Worm (Caenorhabditis elegans): ENCODE measurements around the gene W08G11.3.
A peak's percentile ranks its signal among the peaks of the same experiment; 100 is the strongest.

The W08G11.3 gene

DNA sequence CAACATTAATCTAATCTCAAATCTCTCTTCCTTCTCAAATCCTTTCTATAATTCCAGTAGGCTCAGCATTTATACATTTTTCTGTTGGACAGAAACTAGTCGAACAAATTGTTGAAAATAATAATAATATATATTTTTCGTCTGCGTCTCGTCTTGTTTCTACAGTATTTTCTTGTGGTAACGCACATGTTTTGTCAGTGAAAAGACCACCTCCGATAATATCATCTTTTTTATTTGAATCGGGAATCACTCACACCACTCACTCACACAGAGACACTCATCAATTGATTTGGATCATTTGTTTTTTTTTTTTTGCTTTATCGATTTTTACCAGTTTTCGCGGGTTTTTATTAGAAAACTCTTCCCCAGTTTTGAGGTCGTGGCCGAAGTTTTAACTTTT is 12.8 kb upstream of the W08G11.3 start:
- no peak for TF ChIP-seq pag-3 (tag; optimal IDR thresholded peaks at IDR 0.05; ENCODE audit: borderline replicate concordance)

DNA sequence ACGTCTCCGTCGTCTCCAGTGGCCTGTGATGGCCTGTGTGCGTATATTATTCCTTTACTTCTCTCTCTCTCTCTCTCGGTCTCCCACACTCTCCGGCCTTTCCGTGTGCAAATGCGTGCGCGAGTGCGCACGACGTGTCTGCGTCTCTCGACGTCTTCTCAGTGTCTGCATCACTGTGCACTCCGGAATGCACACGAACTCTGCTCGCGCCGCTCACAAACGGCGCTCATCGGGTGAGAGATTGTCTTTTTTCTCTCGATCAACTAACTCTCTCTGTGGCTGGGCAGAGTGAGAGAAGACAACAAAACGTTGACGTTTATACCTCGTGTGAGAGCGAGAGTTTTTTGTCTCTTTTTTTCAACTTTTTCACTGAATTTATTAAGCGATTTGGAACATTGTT is 11.5 kb upstream of the W08G11.3 start:
- TF ChIP-seq eyg-1 (tag; optimal IDR thresholded peaks at IDR 0.05), result peak; percentile 62
- TF ChIP-seq che-1 (tag; optimal IDR thresholded peaks at IDR 0.05), result no peak
- TF ChIP-seq pha-2 (tag; optimal IDR thresholded peaks at IDR 0.05), result peak; percentile 50
- peak; percentile 41 for TF ChIP-seq lim-6 (tag; optimal IDR thresholded peaks at IDR 0.05)
- no peak for TF ChIP-seq ceh-9 (tag; optimal IDR thresholded peaks at IDR 0.05)
- no peak for TF ChIP-seq ceh-6 (GFP tag; optimal IDR thresholded peaks at IDR 0.05)
- peak; percentile 65 for TF ChIP-seq ceh-34 (tag; optimal IDR thresholded peaks at IDR 0.05)
- TF ChIP-seq pqm-1 (tag; optimal IDR thresholded peaks at IDR 0.05), result peak; percentile 68
- TF ChIP-seq gmeb-2 (tag; optimal IDR thresholded peaks at IDR 0.05), result no peak
- peak; percentile 30 for TF ChIP-seq ama-1 (optimal IDR thresholded peaks at IDR 0.05)
- no peak for TF ChIP-seq fkh-10 (GFP tag; optimal IDR thresholded peaks at IDR 0.05)
- peak; percentile 96 for TF ChIP-seq pros-1 (tag; optimal IDR thresholded peaks at IDR 0.05)
- peak; percentile 53 for TF ChIP-seq ztf-16 (tag; optimal IDR thresholded peaks at IDR 0.05)
- TF ChIP-seq K09A11.1 (tag; optimal IDR thresholded peaks at IDR 0.05; ENCODE audit: insufficient read depth), result peak; percentile 42
- TF ChIP-seq ahr-1 (tag; optimal IDR thresholded peaks at IDR 0.05), result no peak
- no peak for TF ChIP-seq madf-2 (tag; optimal IDR thresholded peaks at IDR 0.05)
- no peak for TF ChIP-seq elt-4 (tag; optimal IDR thresholded peaks at IDR 0.05)
- TF ChIP-seq pax-1 (tag; optimal IDR thresholded peaks at IDR 0.05), result peak; percentile 1
- no peak for TF ChIP-seq ceh-48 (tag; optimal IDR thresholded peaks at IDR 0.05)
- peak; percentile 32 for TF ChIP-seq hlh-8 (tag; optimal IDR thresholded peaks at IDR 0.05)
- no peak for TF ChIP-seq sox-4 (tag; optimal IDR thresholded peaks at IDR 0.05)
- peak; percentile 26 for TF ChIP-seq ets-4 (tag; optimal IDR thresholded peaks at IDR 0.05)
- TF ChIP-seq ceh-30 (tag; optimal IDR thresholded peaks at IDR 0.05), result peak; percentile 47
- peak; percentile 75 for TF ChIP-seq unc-42 (tag; optimal IDR thresholded peaks at IDR 0.05)
- TF ChIP-seq dve-1 (tag; optimal IDR thresholded peaks at IDR 0.05), result peak; percentile 37
- no peak for TF ChIP-seq ceh-45 (GFP tag; IDR thresholded peaks at IDR 0.05)
- TF ChIP-seq hlh-13 (GFP tag; optimal IDR thresholded peaks at IDR 0.05), result no peak
- TF ChIP-seq ceh-22 (tag; optimal IDR thresholded peaks at IDR 0.05), result peak; percentile 59
- no peak for TF ChIP-seq nhr-232 (tag; optimal IDR thresholded peaks at IDR 0.05)
- TF ChIP-seq rnt-1 (tag; optimal IDR thresholded peaks at IDR 0.05), result peak; percentile 76
- peak; percentile 87 for TF ChIP-seq ceh-18 (tag; optimal IDR thresholded peaks at IDR 0.05)
- no peak for TF ChIP-seq C38D4.7 (GFP tag; optimal IDR thresholded peaks at IDR 0.05)
- no peak for TF ChIP-seq hlh-6 (tag; optimal IDR thresholded peaks at IDR 0.05)
- no peak for TF ChIP-seq syd-9 (tag; optimal IDR thresholded peaks at IDR 0.05)
- peak; percentile 83 for TF ChIP-seq tbx-2 (tag; optimal IDR thresholded peaks at IDR 0.05)
- no peak for TF ChIP-seq ttx-3 (tag; optimal IDR thresholded peaks at IDR 0.05)
- TF ChIP-seq F13H6.1 (tag; optimal IDR thresholded peaks at IDR 0.05), result peak; percentile 63
- no peak for TF ChIP-seq odd-2 (tag; optimal IDR thresholded peaks at IDR 0.05)
- no peak for TF ChIP-seq lin-11 (tag; optimal IDR thresholded peaks at IDR 0.05)
- no peak for TF ChIP-seq nhr-11 (tag; optimal IDR thresholded peaks at IDR 0.05)
- TF ChIP-seq pat-9 (tag; optimal IDR thresholded peaks at IDR 0.05), result no peak
- TF ChIP-seq ceh-31 (tag; optimal IDR thresholded peaks at IDR 0.05), result peak; percentile 91
- TF ChIP-seq C08G9.2 (tag; optimal IDR thresholded peaks at IDR 0.05), result peak; percentile 60
- peak; percentile 26 for TF ChIP-seq tbx-7 (tag; optimal IDR thresholded peaks at IDR 0.05)
- TF ChIP-seq hlh-30 (tag; optimal IDR thresholded peaks at IDR 0.05; ENCODE audit: insufficient read depth), result peak; percentile 76
- TF ChIP-seq pag-3 (tag; optimal IDR thresholded peaks at IDR 0.05; ENCODE audit: borderline replicate concordance), result no peak
- TF ChIP-seq ceh-19 (GFP tag; optimal IDR thresholded peaks at IDR 0.05), result peak; percentile 47
- TF ChIP-seq pha-4 (tag; optimal IDR thresholded peaks at IDR 0.05), result no peak
- peak; percentile 92 for TF ChIP-seq unc-55 (GFP tag; optimal IDR thresholded peaks at IDR 0.05)
- TF ChIP-seq nfya-1 (tag; optimal IDR thresholded peaks at IDR 0.05), result peak; percentile 92
- TF ChIP-seq hlh-15 (tag; optimal IDR thresholded peaks at IDR 0.05), result no peak
- no peak for TF ChIP-seq ceh-24 (tag; optimal IDR thresholded peaks at IDR 0.05)

All from whole organism, late embryonic.